Worm (Caenorhabditis elegans) whole organism, late embryonic: ENCODE results near the gene ZK1236.5.

Source experiments
- ama-1 ChIP-seq: fragments of 150-350 bp; optimal IDR thresholded peaks from 2 replicates; lab custom pipeline; 2014
- ceh-30 ChIP-seq: fragments of 150-350 bp; optimal IDR thresholded peaks from 2 replicates; lab custom pipeline; 2014; ENCODE audit warnings: missing biosample characterization, missing genetic modification characterization
- ceh-45 ChIP-seq: fragments of 200-800 bp; sonication (Bioruptor generic); IDR thresholded peaks from 2 replicates; pipeline ENCODE4 v1.3.6; 2022; ENCODE audit warnings: missing genetic modification reagents, missing genetic modification characterization, missing compliant biosample characterization
- ceh-9 ChIP-seq: sonication (generic microtip); optimal IDR thresholded peaks from 2 replicates; lab custom pipeline; 2016; ENCODE audit warnings: mild to moderate bottlenecking, missing genetic modification characterization, inconsistent platforms, missing compliant biosample characterization
- dmd-4 ChIP-seq: sonication (generic microtip); optimal IDR thresholded peaks from 2 replicates; lab custom pipeline; 2016; ENCODE audit warnings: borderline replicate concordance, missing genetic modification characterization, missing compliant biosample characterization
- fkh-10 ChIP-seq: fragments of 150-350 bp; optimal IDR thresholded peaks from 2 replicates; lab custom pipeline; 2014; ENCODE audit warnings: missing biosample characterization, missing genetic modification reagents, missing genetic modification characterization
- fkh-6 ChIP-seq: sonication (generic microtip); optimal IDR thresholded peaks from 2 replicates; lab custom pipeline; 2016; ENCODE audit warnings: missing genetic modification characterization, missing compliant biosample characterization
- hlh-13 ChIP-seq: fragments of 200-800 bp; sonication (Bioruptor generic); optimal IDR thresholded peaks from 2 replicates; lab custom pipeline; 2018; ENCODE audit warnings: mild to moderate bottlenecking, missing genetic modification characterization, missing compliant biosample characterization
- hlh-30 ChIP-seq: sonication (generic microtip); optimal IDR thresholded peaks from 2 replicates; lab custom pipeline; 2017; ENCODE audit warnings: antibody characterized with exemption, missing genetic modification characterization, missing compliant biosample characterization; ENCODE audit not compliant: insufficient read depth
- pag-3 ChIP-seq: sonication (generic microtip); optimal IDR thresholded peaks from 2 replicates; lab custom pipeline; 2016; ENCODE audit warnings: missing compliant biosample characterization, missing genetic modification characterization, borderline replicate concordance
- pqm-1 ChIP-seq: sonication (generic microtip); optimal IDR thresholded peaks from 2 replicates; lab custom pipeline; 2016; ENCODE audit warnings: missing genetic modification characterization, missing compliant biosample characterization
- ttx-3 ChIP-seq: sonication (generic microtip); optimal IDR thresholded peaks from 2 replicates; lab custom pipeline; 2016; ENCODE audit warnings: missing genetic modification reagents, missing genetic modification characterization, missing compliant biosample characterization
- unc-55 ChIP-seq: sonication (generic microtip); optimal IDR thresholded peaks from 2 replicates; lab custom pipeline; 2017; ENCODE audit warnings: missing biosample characterization, missing genetic modification reagents, missing genetic modification characterization
- unc-86 ChIP-seq: sonication (generic microtip); optimal IDR thresholded peaks from 2 replicates; lab custom pipeline; 2016; ENCODE audit warnings: missing genetic modification characterization, missing compliant biosample characterization

DNA sequence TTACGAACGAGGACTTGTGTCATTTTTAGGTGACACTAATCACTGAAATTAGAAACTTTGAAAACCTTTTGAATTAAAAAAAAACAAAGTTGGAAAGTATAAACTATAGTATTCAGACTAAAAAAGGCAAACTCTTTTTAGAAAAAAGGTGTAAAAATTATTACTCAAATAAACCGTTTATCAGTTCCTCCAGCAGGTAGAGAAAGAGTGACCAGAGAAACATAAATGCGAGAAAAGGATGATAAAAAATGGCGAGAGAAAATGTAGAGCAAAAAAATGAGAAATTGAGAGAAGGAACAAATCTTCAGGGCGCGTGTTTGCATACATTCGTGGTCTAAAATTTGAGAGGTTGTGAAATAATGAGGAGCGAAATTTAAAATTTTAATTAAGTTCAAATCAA, 30.1 kb downstream of the ZK1236.5 start, which contains the start of gene lap-1:
- TF ChIP-seq ama-1 = no peak
- TF ChIP-seq unc-86 (tag; lab: Kevin White, UChicago) = no peak
- no peak for TF ChIP-seq pqm-1
- TF ChIP-seq unc-55 = no peak
- TF ChIP-seq ceh-45 = no peak
- no peak for TF ChIP-seq hlh-13
- TF ChIP-seq ceh-30 (tag; lab: Kevin White, UChicago) = no peak
- no peak for TF ChIP-seq fkh-6
- TF ChIP-seq dmd-4 (tag; lab: Kevin White, UChicago) = no peak
- no peak for TF ChIP-seq ttx-3 (tag; lab: Kevin White, UChicago)
- no peak for TF ChIP-seq ceh-9 (tag; lab: Kevin White, UChicago)
- TF ChIP-seq pag-3 (tag; lab: Kevin White, UChicago) = no peak
- no peak for TF ChIP-seq hlh-30 (tag; lab: Kevin White, UChicago)
- TF ChIP-seq fkh-10 (GFP tag; lab: Kevin White, UChicago) = no peak
